Worm (Caenorhabditis elegans) whole organism, L4 larva: Measurements from ENCODE around the gene tofu-1.

Source experiments
- R02D3.7 ChIP-seq: fragments of 150-350 bp; sonication (generic microtip); optimal IDR thresholded peaks from 3 replicates; lab custom pipeline; 2014; ENCODE audit warnings: missing biosample characterization, missing genetic modification characterization
- daf-19 ChIP-seq: fragments of 200-800 bp; sonication (Bioruptor generic); conservative IDR thresholded peaks from 2 replicates; pipeline ENCODE4 v1.3.6; 2022; ENCODE audit warnings: missing genetic modification characterization, missing compliant biosample characterization
- fos-1 ChIP-seq: fragments of 150-350 bp; optimal IDR thresholded peaks from 2 replicates; lab custom pipeline; 2014; ENCODE audit warnings: missing biosample characterization, missing genetic modification characterization
- madf-5 ChIP-seq, 2 experiments: fragments of 200-800 bp; sonication (Bioruptor generic); IDR thresholded peaks; 2 replicates each; pipeline ENCODE4 v1.3.6; 2022; ENCODE audit warnings: missing compliant biosample characterization in 2 of 2, missing genetic modification characterization in 2 of 2
- mes-2 ChIP-seq: sonication (generic microtip); optimal IDR thresholded peaks from 2 replicates; lab custom pipeline; 2016; ENCODE audit warnings: missing genotype, mild to moderate bottlenecking, missing genetic modification characterization, missing compliant biosample characterization; ENCODE audit not compliant: poor library complexity, severe bottlenecking
- nhr-28 ChIP-seq: fragments of 150-350 bp; optimal IDR thresholded peaks from 2 replicates; lab custom pipeline; 2014; ENCODE audit warnings: missing biosample characterization, missing genetic modification characterization
- pha-4 ChIP-seq, 2 experiments: fragments of 150-350 bp in 1 of 2; fragments of 200-800 bp in 1 of 2; sonication (Bioruptor generic) in 1 of 2; IDR thresholded peaks in 1 of 2; optimal IDR thresholded peaks in 1 of 2; 2 replicates each; pipeline versions ENCODE4 v1.3.6 to Lab custom; 2014 to 2022; ENCODE audit warnings: missing genetic modification characterization in 2 of 2, missing genetic modification reagents in 2 of 2, missing biosample characterization in 1 of 2, missing compliant biosample characterization in 1 of 2
- pqm-1 ChIP-seq: sonication (generic microtip); optimal IDR thresholded peaks from 2 replicates; lab custom pipeline; 2017; ENCODE audit warnings: missing biosample characterization, missing genetic modification characterization
- skn-1 ChIP-seq: fragments of 150-350 bp; optimal IDR thresholded peaks from 2 replicates; lab custom pipeline; 2014; ENCODE audit warnings: missing biosample characterization, missing genetic modification characterization
- zfp-2 ChIP-seq: sonication (generic microtip); optimal IDR thresholded peaks from 2 replicates; lab custom pipeline; 2016; ENCODE audit warnings: mild to moderate bottlenecking, missing genetic modification characterization, missing compliant biosample characterization

DNA sequence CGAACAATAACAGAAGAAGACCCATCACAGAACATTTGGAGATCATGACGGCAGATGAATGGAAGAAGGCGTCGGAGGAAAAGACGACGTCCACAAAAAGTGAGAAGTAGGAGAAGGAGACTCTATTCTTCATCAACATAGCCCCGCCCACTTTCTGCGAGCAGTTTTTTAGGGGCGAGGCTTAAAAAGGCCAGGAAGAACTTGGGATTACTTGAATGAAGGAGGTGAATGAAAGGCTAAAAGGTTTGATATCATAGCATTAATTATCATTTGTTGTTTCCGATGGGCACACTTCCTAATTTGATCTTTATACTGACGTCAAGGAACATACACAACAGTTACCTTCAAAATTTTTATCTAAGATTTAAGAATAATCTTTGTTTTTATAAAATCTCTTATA, 32.1 kb upstream of the tofu-1 start, which contains the start of gene nlp-58:
- no peak for TF ChIP-seq R02D3.7
- TF ChIP-seq zfp-2: no peak
- no peak for TF ChIP-seq pha-4 (GFP tag; IDR thresholded peaks at IDR 0.05; lab: Robert Waterston, UW)
- TF ChIP-seq pha-4 (tag; optimal IDR thresholded peaks at IDR 0.05; lab: Kevin White, UChicago): no peak
- TF ChIP-seq skn-1 (tag; lab: Kevin White, UChicago): no peak
- TF ChIP-seq pqm-1 (tag; lab: Kevin White, UChicago): no peak
- TF ChIP-seq fos-1 (tag; lab: Kevin White, UChicago): no peak
- TF ChIP-seq nhr-28 (tag; lab: Kevin White, UChicago): no peak
- TF ChIP-seq mes-2 (tag; lab: Kevin White, UChicago): no peak
- no peak for TF ChIP-seq madf-5 (GFP tag; IDR thresholded peaks at IDR 0.05; lab: Robert Waterston, UW)
- TF ChIP-seq daf-19: no peak
